Worm (Caenorhabditis elegans): Measurements from ENCODE around the gene ctsa-4.1.

DNA sequence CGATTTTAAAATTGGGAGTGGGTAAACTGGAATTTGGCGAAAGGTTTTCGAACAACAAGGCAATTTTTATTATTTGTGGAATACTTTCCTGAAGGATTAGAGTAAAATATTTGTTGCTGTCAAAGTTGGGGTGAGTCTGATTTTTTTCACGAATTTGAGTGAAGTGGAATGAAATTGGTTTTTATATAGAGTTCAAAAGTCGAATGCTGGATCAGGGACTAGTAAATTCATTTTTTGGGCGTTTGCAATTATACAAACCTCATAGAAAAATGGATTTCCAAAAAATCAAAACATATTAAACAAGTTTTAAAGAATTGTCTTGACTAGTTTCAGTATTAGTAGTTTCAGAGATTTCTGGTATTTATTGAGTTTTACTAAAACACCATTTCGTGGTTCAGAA, 26.8 kb upstream of the ctsa-4.1 start, which contains the start of gene C32D5.7:
- TF ChIP-seq nhr-232 (tag; optimal IDR thresholded peaks at IDR 0.05) (no peak), ceh-24 (tag; optimal IDR thresholded peaks at IDR 0.05) (no peak), hlh-30 (tag; optimal IDR thresholded peaks at IDR 0.05; ENCODE audit: insufficient read depth) (no peak), nhr-11 (tag; optimal IDR thresholded peaks at IDR 0.05) (no peak), C08G9.2 (tag; optimal IDR thresholded peaks at IDR 0.05) (no peak), nfya-1 (tag; optimal IDR thresholded peaks at IDR 0.05) (no peak)
